Worm (Caenorhabditis elegans) whole organism, L2 larva: ENCODE results near the gene mps-4.

ENCODE experiments used
- C34F6.9 ChIP-seq: fragments of 150-350 bp; optimal IDR thresholded peaks from 2 replicates; lab custom pipeline; 2014; ENCODE audit warnings: missing biosample characterization, missing genetic modification characterization
- F13H6.1 ChIP-seq: sonication (generic microtip); optimal IDR thresholded peaks from 2 replicates; lab custom pipeline; 2016; ENCODE audit warnings: missing genetic modification characterization, missing compliant biosample characterization
- R02D3.7 ChIP-seq: fragments of 150-350 bp; optimal IDR thresholded peaks from 2 replicates; lab custom pipeline; 2014; ENCODE audit warnings: missing biosample characterization, missing genetic modification characterization
- Y55F3AM.14 ChIP-seq: fragments of 200-800 bp; sonication (Bioruptor generic); optimal IDR thresholded peaks from 2 replicates; lab custom pipeline; 2018; ENCODE audit warnings: mild to moderate bottlenecking, missing genetic modification characterization, missing compliant biosample characterization
- ZK546.5 ChIP-seq: sonication (generic microtip); optimal IDR thresholded peaks from 2 replicates; lab custom pipeline; 2017; ENCODE audit warnings: missing biosample characterization, missing genetic modification characterization
- alr-1 ChIP-seq: fragments of 150-350 bp; optimal IDR thresholded peaks from 2 replicates; lab custom pipeline; 2014; ENCODE audit warnings: missing biosample characterization, missing genetic modification characterization
- ceh-16 ChIP-seq: fragments of 150-350 bp; optimal IDR thresholded peaks from 2 replicates; lab custom pipeline; 2014; ENCODE audit warnings: missing biosample characterization, missing genetic modification characterization
- ceh-82 ChIP-seq: fragments of 150-350 bp; optimal IDR thresholded peaks from 2 replicates; lab custom pipeline; 2014; ENCODE audit warnings: missing biosample characterization, missing genetic modification characterization
- crh-2 ChIP-seq: sonication (generic microtip); optimal IDR thresholded peaks from 2 replicates; lab custom pipeline; 2017; ENCODE audit warnings: missing biosample characterization, missing genetic modification characterization
- dmd-4 ChIP-seq: sonication (generic microtip); optimal IDR thresholded peaks from 2 replicates; lab custom pipeline; 2017; ENCODE audit warnings: missing biosample characterization, missing genetic modification characterization
- egl-27 ChIP-seq: sonication (generic microtip); optimal IDR thresholded peaks from 3 replicates; lab custom pipeline; 2017; ENCODE audit warnings: missing biosample characterization, missing genetic modification reagents, missing genetic modification characterization
- fos-1 ChIP-seq: fragments of 150-350 bp; optimal IDR thresholded peaks from 2 replicates; lab custom pipeline; 2014; ENCODE audit warnings: missing biosample characterization, missing genetic modification characterization
- lin-11 ChIP-seq: fragments of 150-350 bp; sonication (generic microtip); optimal IDR thresholded peaks from 2 replicates; lab custom pipeline; 2014; ENCODE audit warnings: missing biosample characterization, missing genetic modification characterization, inconsistent platforms, mixed read lengths
- lin-13 ChIP-seq: fragments of 150-350 bp; optimal IDR thresholded peaks from 2 replicates; lab custom pipeline; 2014; ENCODE audit warnings: missing biosample characterization, missing genetic modification reagents, missing genetic modification characterization
- lin-39 ChIP-seq: fragments of 150-350 bp; optimal IDR thresholded peaks from 2 replicates; lab custom pipeline; 2014; ENCODE audit warnings: missing biosample characterization, missing genetic modification reagents, missing genetic modification characterization
- lsy-2 ChIP-seq, 2 experiments: fragments of 150-350 bp in 1 of 2; sonication (generic microtip) in 1 of 2; optimal IDR thresholded peaks; 2 replicates each; lab custom pipeline; 2014 to 2017; ENCODE audit warnings: missing biosample characterization in 2 of 2, missing genetic modification characterization in 2 of 2
- mbf-1 ChIP-seq: sonication (generic microtip); optimal IDR thresholded peaks from 2 replicates; lab custom pipeline; 2017; ENCODE audit warnings: missing biosample characterization, missing genetic modification characterization
- mdl-1 ChIP-seq, 2 experiments: fragments of 150-350 bp in 1 of 2; sonication (generic microtip) in 1 of 2; optimal IDR thresholded peaks; 2 replicates each; lab custom pipeline; 2017; ENCODE audit warnings: missing biosample characterization in 2 of 2, missing genetic modification characterization in 2 of 2
- nhr-11 ChIP-seq: fragments of 150-350 bp; optimal IDR thresholded peaks from 2 replicates; lab custom pipeline; 2014; ENCODE audit warnings: missing biosample characterization, missing genetic modification characterization
- nhr-12 ChIP-seq: fragments of 150-350 bp; optimal IDR thresholded peaks from 2 replicates; lab custom pipeline; 2014; ENCODE audit warnings: missing biosample characterization, missing genetic modification characterization
- nhr-129 ChIP-seq: fragments of 150-350 bp; optimal IDR thresholded peaks from 2 replicates; lab custom pipeline; 2014; ENCODE audit warnings: missing biosample characterization, missing genetic modification characterization
- nhr-23 ChIP-seq: fragments of 150-350 bp; optimal IDR thresholded peaks from 2 replicates; lab custom pipeline; 2014; ENCODE audit warnings: missing biosample characterization, missing genetic modification reagents, missing genetic modification characterization
- nhr-237 ChIP-seq: fragments of 150-350 bp; optimal IDR thresholded peaks from 2 replicates; lab custom pipeline; 2014; ENCODE audit warnings: missing biosample characterization, missing genetic modification characterization
- nhr-25 ChIP-seq: fragments of 150-350 bp; sonication (generic microtip); optimal IDR thresholded peaks from 3 replicates; lab custom pipeline; 2014; ENCODE audit warnings: missing biosample characterization, missing genetic modification characterization
- nhr-6 ChIP-seq: fragments of 150-350 bp; optimal IDR thresholded peaks from 2 replicates; lab custom pipeline; 2014; ENCODE audit warnings: missing biosample characterization, missing genetic modification characterization
- nhr-77 ChIP-seq: fragments of 150-350 bp; optimal IDR thresholded peaks from 2 replicates; lab custom pipeline; 2014; ENCODE audit warnings: missing biosample characterization, missing genetic modification characterization
- peb-1 ChIP-seq: fragments of 150-350 bp; optimal IDR thresholded peaks from 2 replicates; lab custom pipeline; 2014; ENCODE audit warnings: missing biosample characterization, missing genetic modification characterization
- sem-4 ChIP-seq: fragments of 150-350 bp; optimal IDR thresholded peaks from 2 replicates; lab custom pipeline; 2014; ENCODE audit warnings: missing biosample characterization, missing genetic modification reagents, missing genetic modification characterization
- skn-1 ChIP-seq: sonication (generic microtip); optimal IDR thresholded peaks from 2 replicates; lab custom pipeline; 2017; ENCODE audit warnings: missing biosample characterization, missing genetic modification characterization
- sma-3 ChIP-seq: sonication (generic microtip); optimal IDR thresholded peaks from 2 replicates; lab custom pipeline; 2016; ENCODE audit warnings: missing genetic modification reagents, missing genetic modification characterization, missing compliant biosample characterization
- sma-9 ChIP-seq, 2 experiments: fragments of 150-350 bp in 1 of 2; sonication (generic microtip) in 1 of 2; optimal IDR thresholded peaks; 2 replicates each; lab custom pipeline; 2014 to 2016; ENCODE audit warnings: missing genetic modification characterization in 2 of 2, mild to moderate bottlenecking in 1 of 2, missing biosample characterization in 1 of 2, missing compliant biosample characterization in 1 of 2, missing genetic modification reagents in 1 of 2, moderate library complexity in 1 of 2
- unc-55 ChIP-seq: fragments of 150-350 bp; sonication (generic microtip); optimal IDR thresholded peaks from 3 replicates; lab custom pipeline; 2014; ENCODE audit warnings: missing biosample characterization, missing genetic modification reagents, missing genetic modification characterization
- unc-62 ChIP-seq: fragments of 150-350 bp; optimal IDR thresholded peaks from 2 replicates; lab custom pipeline; 2014; ENCODE audit warnings: missing biosample characterization, missing genetic modification reagents, missing genetic modification characterization

mps-4 gene

DNA sequence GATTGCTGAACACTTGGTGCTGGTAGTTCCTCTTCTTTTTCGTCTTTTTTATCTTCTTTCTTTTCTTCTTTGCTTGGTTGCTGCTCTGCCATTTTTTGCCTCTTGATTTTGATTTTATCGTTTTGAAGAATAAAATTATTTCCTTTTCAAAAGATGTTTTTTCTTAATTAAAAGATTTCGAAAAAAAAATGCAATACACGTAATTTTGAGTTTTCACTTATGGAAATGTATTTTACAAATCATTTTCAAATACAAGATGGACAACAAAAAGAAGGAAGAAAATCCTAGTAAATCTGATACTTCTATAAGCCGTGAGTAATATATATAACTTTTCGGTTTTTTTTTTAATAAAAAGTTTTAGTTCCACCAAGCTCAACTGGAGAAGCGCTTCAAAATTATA is 22.2 kb downstream of the mps-4 start, which contains the start of the genes C02F5.10 and C02F5.2:
Gene C02F5.10, minus strand, starts transcription at position 101 of the 400 bp plus-strand sequence.
Gene C02F5.2, plus strand, starts transcription at position 239 of the 400 bp plus-strand sequence.
- TF ChIP-seq mdl-1 (tag; optimal IDR thresholded peaks at IDR 0.05; lab: Kevin White, UChicago) (no peak), Y55F3AM.14 (GFP tag; lab: Kevin White, UChicago) (no peak), fos-1 (no peak), alr-1 (tag; lab: Kevin White, UChicago) (no peak), unc-62 (GFP tag; lab: Kevin White, UChicago) (no peak), ZK546.5 (tag; lab: Kevin White, UChicago) (no peak), sem-4 (tag; lab: Kevin White, UChicago) (no peak), sma-9 (GFP tag; optimal IDR thresholded peaks at IDR 0.05; lab: Kevin White, UChicago) (no peak), sma-9 (tag; optimal IDR thresholded peaks at IDR 0.05; lab: Kevin White, UChicago) (no peak), nhr-6 (tag; lab: Kevin White, UChicago) (no peak), nhr-25 (tag; lab: Kevin White, UChicago) (no peak), skn-1 (tag; lab: Kevin White, UChicago) (no peak), crh-2 (tag; lab: Kevin White, UChicago) (no peak), F13H6.1 (tag; lab: Kevin White, UChicago) (no peak), ceh-82 (no peak), dmd-4 (tag; lab: Kevin White, UChicago) (no peak), nhr-129 (no peak), nhr-23 (no peak), nhr-12 (no peak), lin-39 (tag; lab: Kevin White, UChicago) (no peak), lsy-2 (tag; optimal IDR thresholded peaks at IDR 0.05; lab: Kevin White, UChicago) (no peak)
- TF ChIP-seq, all 48 proteins: peak for 0

DNA sequence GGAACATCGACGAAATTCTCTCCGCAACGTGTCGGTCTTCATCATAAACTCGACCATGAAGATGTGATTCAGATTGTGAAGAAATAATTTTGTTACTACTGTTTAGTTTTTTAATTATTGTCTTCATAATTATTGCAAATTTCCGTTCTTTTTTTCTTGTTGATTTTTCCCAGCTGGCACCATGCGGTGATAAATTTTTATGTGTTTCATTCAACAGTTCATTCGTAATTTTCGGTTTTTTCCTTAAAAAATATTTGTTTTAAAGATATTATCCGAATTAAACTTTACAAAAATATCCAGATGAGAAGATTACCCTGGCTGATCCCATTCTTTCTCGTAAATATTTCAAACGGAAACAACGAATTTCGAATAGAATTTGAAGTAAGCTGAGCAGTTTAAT is 24.5 kb downstream of the mps-4 start, which contains the start of gene C02F5.13:
Gene C02F5.13, plus strand, starts transcription at position 301 of the 400 bp plus-strand sequence.
- TF ChIP-seq nhr-12 (no peak), egl-27 (tag; lab: Kevin White, UChicago) (no peak), dmd-4 (tag; lab: Kevin White, UChicago) (no peak), lsy-2 (tag; optimal IDR thresholded peaks at IDR 0.05; lab: Kevin White, UChicago) (no peak)

DNA sequence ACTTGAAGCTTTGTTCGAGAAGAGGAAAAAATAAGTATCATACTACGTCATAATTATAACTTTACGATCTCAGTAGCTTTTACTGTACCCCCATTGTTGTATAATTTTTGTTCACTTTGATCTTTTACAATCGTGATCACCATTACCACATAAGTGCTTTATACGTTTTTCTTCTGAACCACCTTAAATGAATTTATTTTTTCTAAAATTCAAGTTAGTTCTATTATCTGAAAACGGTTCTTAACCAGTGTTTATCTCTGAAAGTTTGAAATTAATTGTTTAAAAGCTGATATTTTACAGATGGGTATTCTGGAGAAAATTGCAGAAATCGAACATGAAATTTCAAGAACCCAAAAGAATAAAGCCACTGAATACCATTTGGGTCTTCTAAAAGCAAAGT is 26.0 kb downstream of the mps-4 start, which contains the start of gene C02F5.3:
Gene C02F5.3, plus strand, starts transcription at position 301 of the 400 bp plus-strand sequence.
- TF ChIP-seq nhr-6 (tag; lab: Kevin White, UChicago): no peak
- TF ChIP-seq peb-1: no peak

DNA sequence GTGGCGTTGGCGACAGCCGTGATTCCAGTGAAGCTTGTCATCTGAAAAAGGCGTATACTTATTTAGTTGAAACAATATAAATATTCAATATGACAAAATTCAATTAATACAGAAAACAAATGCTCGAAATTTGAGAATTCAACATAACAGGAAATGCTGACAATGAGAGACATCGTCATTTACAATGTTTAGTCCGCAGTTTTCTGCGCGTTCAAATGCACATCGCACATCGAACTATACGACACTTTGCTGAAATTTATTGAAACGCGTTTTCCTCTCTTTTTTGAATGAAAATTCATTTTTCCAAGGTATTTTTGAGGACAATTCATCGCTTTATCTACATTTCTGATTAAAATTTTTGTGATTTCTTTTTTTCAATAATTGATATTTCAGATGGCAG is 27.5 kb downstream of the mps-4 start, which contains the start of the genes pbs-6 and cids-1:
Gene pbs-6, minus strand, starts transcription at position 41 of the 400 bp plus-strand sequence.
Gene cids-1, plus strand, starts transcription at position 394 of the 400 bp plus-strand sequence.
- TF ChIP-seq R02D3.7 (tag; lab: Kevin White, UChicago): no peak
- TF ChIP-seq nhr-129: peak; percentile 21
- peak in 1 of 2 experiments; percentile 51 for TF ChIP-seq lsy-2 (tag; optimal IDR thresholded peaks at IDR 0.05; lab: Kevin White, UChicago)
- no peak for TF ChIP-seq ZK546.5 (tag; lab: Kevin White, UChicago)
- TF ChIP-seq C34F6.9 (tag; lab: Kevin White, UChicago): peak; percentile 16
- TF ChIP-seq unc-55 (GFP tag; lab: Kevin White, UChicago): peak; percentile 47
- TF ChIP-seq Y55F3AM.14 (GFP tag; lab: Kevin White, UChicago): no peak

DNA sequence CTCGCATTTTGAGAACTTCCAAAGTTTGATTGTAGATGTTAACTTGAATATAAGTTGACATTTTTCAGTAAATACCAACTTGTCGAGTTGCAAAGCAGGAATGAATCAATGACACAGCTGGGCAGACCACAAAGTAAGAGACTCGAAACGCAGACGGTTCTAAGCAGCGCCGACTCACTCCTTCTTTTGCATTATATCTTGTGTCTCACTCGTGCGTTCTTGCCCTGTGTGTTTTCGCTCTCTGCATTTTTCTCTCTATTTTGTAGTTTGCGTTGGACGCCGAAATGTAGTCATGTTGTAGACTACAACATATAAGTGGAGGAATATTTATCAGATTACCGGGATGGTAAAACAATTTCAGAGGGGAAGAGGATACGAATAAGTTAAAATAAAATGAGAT is 28.8 kb downstream of the mps-4 start, which contains the start of gene C02F5.12:
Gene C02F5.12, minus strand, starts transcription at position 221 of the 400 bp plus-strand sequence.
- TF ChIP-seq crh-2 (tag; lab: Kevin White, UChicago) (peak; percentile 10), C34F6.9 (tag; lab: Kevin White, UChicago) (peak; percentile 43), lin-13 (GFP tag; lab: Kevin White, UChicago) (peak; percentile 8), sma-3 (GFP tag; lab: Kevin White, UChicago) (peak; percentile 0), sma-9 (GFP tag; optimal IDR thresholded peaks at IDR 0.05; lab: Kevin White, UChicago) (peak; percentile 7), sma-9 (tag; optimal IDR thresholded peaks at IDR 0.05; lab: Kevin White, UChicago) (no peak), lin-11 (no peak), F13H6.1 (tag; lab: Kevin White, UChicago) (peak; percentile 20), lsy-2 (tag; optimal IDR thresholded peaks at IDR 0.05; lab: Kevin White, UChicago) (peak in 1 of 2 experiments; percentile 44), nhr-23 (no peak), fos-1 (peak; percentile 38), nhr-129 (peak; percentile 51), R02D3.7 (tag; lab: Kevin White, UChicago) (no peak)

DNA sequence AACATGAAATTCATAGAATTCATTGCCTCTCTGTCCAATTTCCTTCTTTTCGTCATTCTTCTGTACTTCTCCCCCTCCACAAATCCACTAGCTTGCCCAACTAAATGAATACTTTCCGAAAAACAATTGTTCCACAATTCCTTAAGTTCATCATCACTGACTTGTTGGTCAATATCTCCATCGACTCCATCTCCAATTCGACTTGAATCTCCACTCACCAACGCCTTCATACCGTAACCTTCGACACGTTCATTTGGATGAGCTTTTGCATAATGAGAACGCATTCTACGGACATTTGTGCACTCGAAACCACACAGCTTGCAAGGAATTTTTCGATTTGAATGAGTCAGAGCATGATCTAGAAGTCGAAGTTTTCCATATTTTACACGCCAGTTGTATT is 30.6 kb downstream of the mps-4 start:
- TF ChIP-seq nhr-11 (tag; lab: Kevin White, UChicago): no peak
- TF ChIP-seq ceh-16 (tag; lab: Kevin White, UChicago): no peak
- TF ChIP-seq ZK546.5 (tag; lab: Kevin White, UChicago): no peak
- no peak for TF ChIP-seq nhr-77
- TF ChIP-seq nhr-237 (tag; lab: Kevin White, UChicago): no peak
- no peak for TF ChIP-seq unc-62 (GFP tag; lab: Kevin White, UChicago)
- no peak for TF ChIP-seq skn-1 (tag; lab: Kevin White, UChicago)
- TF ChIP-seq mbf-1: no peak
- no peak for TF ChIP-seq dmd-4 (tag; lab: Kevin White, UChicago)
